Worm (Caenorhabditis elegans) whole organism, mixed stage, embryonic: Measurements from ENCODE around the gene srx-2.

Experiments used
- blmp-1 ChIP-seq: fragments of 150-350 bp; optimal IDR thresholded peaks from 2 replicates; lab custom pipeline; 2014; ENCODE audit warnings: missing biosample characterization, missing genetic modification characterization
- elt-3 ChIP-seq: fragments of 150-350 bp; optimal IDR thresholded peaks from 2 replicates; lab custom pipeline; 2014; ENCODE audit warnings: missing biosample characterization, missing genetic modification characterization
- flh-1 ChIP-seq: fragments of 200-800 bp; sonication (Bioruptor generic); optimal IDR thresholded peaks from 2 replicates; lab custom pipeline; 2018; ENCODE audit warnings: mild to moderate bottlenecking, missing genetic modification characterization, moderate library complexity, missing compliant biosample characterization
- lin-13 ChIP-seq: fragments of 150-350 bp; optimal IDR thresholded peaks from 2 replicates; lab custom pipeline; 2014; ENCODE audit warnings: missing biosample characterization, missing genetic modification characterization
- lsy-2 ChIP-seq: fragments of 150-350 bp; optimal IDR thresholded peaks from 2 replicates; lab custom pipeline; 2014; ENCODE audit warnings: missing biosample characterization, missing genetic modification characterization
- mab-5 ChIP-seq: fragments of 150-350 bp; optimal IDR thresholded peaks from 2 replicates; lab custom pipeline; 2014; ENCODE audit warnings: missing biosample characterization, missing genetic modification characterization
- mep-1 ChIP-seq: fragments of 150-350 bp; optimal IDR thresholded peaks from 2 replicates; lab custom pipeline; 2017; ENCODE audit warnings: missing biosample characterization, missing genetic modification reagents, missing genetic modification characterization, inconsistent platforms
- nhr-12 ChIP-seq: fragments of 150-350 bp; optimal IDR thresholded peaks from 2 replicates; lab custom pipeline; 2014; ENCODE audit warnings: missing biosample characterization, missing genetic modification characterization
- nhr-76 ChIP-seq: sonication (generic microtip); optimal IDR thresholded peaks from 2 replicates; lab custom pipeline; 2017; ENCODE audit warnings: missing biosample characterization, missing genetic modification characterization
- snpc-4 ChIP-seq: fragments of 150-350 bp; optimal IDR thresholded peaks from 2 replicates; lab custom pipeline; 2014; ENCODE audit warnings: missing biosample characterization, missing genetic modification characterization
- unc-62 ChIP-seq: fragments of 150-350 bp; optimal IDR thresholded peaks from 2 replicates; lab custom pipeline; 2014; ENCODE audit warnings: missing biosample characterization, missing genetic modification reagents, missing genetic modification characterization
- ztf-11 ChIP-seq: fragments of 150-350 bp; optimal IDR thresholded peaks from 2 replicates; lab custom pipeline; 2014; ENCODE audit warnings: missing biosample characterization, missing genetic modification characterization

DNA sequence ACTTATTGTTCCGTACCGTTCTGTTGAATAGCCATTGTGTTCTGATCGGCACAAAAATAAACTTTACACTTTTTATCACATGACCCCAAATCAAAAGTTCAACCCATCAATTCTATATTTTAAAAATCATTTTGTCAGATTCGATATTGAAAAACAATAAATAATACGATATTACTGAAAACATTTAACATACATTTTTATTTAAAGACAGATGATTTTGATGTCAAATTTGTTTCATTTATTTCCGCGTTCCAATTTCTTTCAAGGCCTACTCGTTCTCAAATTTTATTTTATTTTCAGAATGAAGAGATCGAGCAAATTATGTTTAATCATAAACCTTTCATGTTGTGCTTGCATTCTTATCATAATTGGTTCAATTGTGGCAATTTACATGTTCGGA, 14.5 kb upstream of the srx-2 start, which contains the start of gene F59E11.5:
- TF ChIP-seq blmp-1 (no peak), elt-3 (tag; lab: Kevin White, UChicago) (no peak), nhr-76 (no peak), ztf-11 (no peak), lsy-2 (tag; lab: Kevin White, UChicago) (no peak), nhr-12 (tag; lab: Kevin White, UChicago) (no peak), lin-13 (tag; lab: Kevin White, UChicago) (no peak), mab-5 (tag; lab: Kevin White, UChicago) (no peak), mep-1 (tag; lab: Kevin White, UChicago) (no peak), snpc-4 (tag; lab: Kevin White, UChicago) (no peak), unc-62 (GFP tag; lab: Kevin White, UChicago) (no peak), flh-1 (GFP tag; lab: Kevin White, UChicago) (no peak)
